Fruit fly (Drosophila melanogaster): Measurements from ENCODE around the gene Grl36b.

DNA sequence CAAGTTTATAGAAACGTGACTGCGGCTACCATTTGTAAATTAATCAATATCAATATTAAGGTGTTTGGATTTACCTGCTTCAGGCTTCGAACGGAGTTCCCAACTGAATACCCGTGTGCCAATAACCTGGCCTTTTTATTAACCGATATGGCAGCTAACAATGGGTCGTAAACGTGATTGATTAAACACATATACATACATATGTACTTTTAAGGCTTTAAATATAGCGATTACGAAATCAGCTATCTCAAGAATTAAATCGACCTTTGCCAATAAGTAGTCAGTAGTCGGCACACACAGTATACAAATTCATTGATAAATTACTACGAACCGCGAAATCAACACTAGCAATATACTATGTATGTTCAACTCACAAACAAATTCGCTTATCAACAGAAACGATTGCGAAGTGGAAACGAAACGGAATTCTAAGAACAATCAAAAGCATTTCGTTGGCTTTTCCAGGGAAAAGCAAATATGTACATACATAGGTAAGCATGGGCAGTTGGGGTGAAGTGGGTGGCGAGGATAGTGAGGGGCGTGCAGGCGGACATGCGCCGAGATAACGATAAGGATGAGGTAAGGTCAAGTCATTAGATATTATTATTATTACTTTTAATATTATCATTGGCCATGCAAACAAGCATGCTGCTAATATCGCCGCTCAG is 23.1 kb upstream of the Grl36b start:
- TF ChIP-seq CG15710 (tag; optimal IDR thresholded peaks at IDR 0.05) (no peak), Ets98B (GFP tag; IDR thresholded peaks at IDR 0.05) (peak; percentile 26), Pif1A (GFP tag; optimal IDR thresholded peaks at IDR 0.05) (no peak), Snoo (tag; optimal IDR thresholded peaks at IDR 0.05) (no peak)

Measured in whole organism, pupa.